Worm (Caenorhabditis elegans) whole organism, L2 larva: ENCODE data around the gene C14A6.13.

ENCODE experiments used
- ama-1 ChIP-seq: fragments of 150-350 bp; optimal IDR thresholded peaks from 2 replicates; lab custom pipeline; 2018; ENCODE audit warnings: inconsistent platforms
- ceh-82 ChIP-seq: fragments of 150-350 bp; optimal IDR thresholded peaks from 2 replicates; lab custom pipeline; 2014; ENCODE audit warnings: missing biosample characterization, missing genetic modification characterization
- egl-27 ChIP-seq: sonication (generic microtip); optimal IDR thresholded peaks from 3 replicates; lab custom pipeline; 2017; ENCODE audit warnings: missing biosample characterization, missing genetic modification reagents, missing genetic modification characterization
- lin-39 ChIP-seq: fragments of 150-350 bp; optimal IDR thresholded peaks from 2 replicates; lab custom pipeline; 2014; ENCODE audit warnings: missing biosample characterization, missing genetic modification reagents, missing genetic modification characterization
- lsy-2 ChIP-seq, 2 experiments: fragments of 150-350 bp in 1 of 2; sonication (generic microtip) in 1 of 2; optimal IDR thresholded peaks; 2 replicates each; lab custom pipeline; 2014 to 2017; ENCODE audit warnings: missing biosample characterization in 2 of 2, missing genetic modification characterization in 2 of 2
- nhr-10 ChIP-seq: sonication (generic microtip); optimal IDR thresholded peaks from 2 replicates; lab custom pipeline; 2017; ENCODE audit warnings: missing biosample characterization, missing genetic modification characterization
- nhr-237 ChIP-seq: fragments of 150-350 bp; optimal IDR thresholded peaks from 2 replicates; lab custom pipeline; 2014; ENCODE audit warnings: missing biosample characterization, missing genetic modification characterization
- sma-3 ChIP-seq: sonication (generic microtip); optimal IDR thresholded peaks from 2 replicates; lab custom pipeline; 2016; ENCODE audit warnings: missing genetic modification reagents, missing genetic modification characterization, missing compliant biosample characterization
- unc-62 ChIP-seq: fragments of 150-350 bp; optimal IDR thresholded peaks from 2 replicates; lab custom pipeline; 2014; ENCODE audit warnings: missing biosample characterization, missing genetic modification reagents, missing genetic modification characterization
- zag-1 ChIP-seq: fragments of 150-350 bp; optimal IDR thresholded peaks from 2 replicates; lab custom pipeline; 2014; ENCODE audit warnings: missing biosample characterization, missing genetic modification characterization
- ztf-11 ChIP-seq: sonication (generic microtip); optimal IDR thresholded peaks from 2 replicates; lab custom pipeline; 2017; ENCODE audit warnings: missing biosample characterization, missing genetic modification characterization

ce11 chrV:18123639-18124038 lies 37.5 kb downstream of the C14A6.13 start, which contains the start of gene fbxa-107:
- no peak for TF ChIP-seq lsy-2 (tag; optimal IDR thresholded peaks at IDR 0.05; lab: Kevin White, UChicago)
- TF ChIP-seq ama-1 (lab: Kevin White, UChicago) = no peak
- no peak for TF ChIP-seq ceh-82 (tag; lab: Kevin White, UChicago)
- no peak for TF ChIP-seq lin-39 (tag; lab: Kevin White, UChicago)
- TF ChIP-seq nhr-237 (tag; lab: Kevin White, UChicago) = no peak
- TF ChIP-seq zag-1 = no peak
- no peak for TF ChIP-seq nhr-10 (tag; lab: Kevin White, UChicago)
- TF ChIP-seq ztf-11 = no peak
- TF ChIP-seq sma-3 = no peak
- TF ChIP-seq unc-62 (GFP tag; lab: Kevin White, UChicago) = no peak
- no peak for TF ChIP-seq egl-27 (tag; lab: Kevin White, UChicago)
